Fruit fly (Drosophila melanogaster) whole organism, embryonic: ENCODE measurements around the gene unk.

ENCODE experiments used
- CG10209 ChIP-seq: fragments of 200-800 bp; sonication (Bioruptor generic); optimal IDR thresholded peaks from 3 replicates; lab custom pipeline; 2017; ENCODE audit warnings: missing biosample characterization, mild to moderate bottlenecking, missing genetic modification characterization, missing genetic modification reagents
- CG10959 ChIP-seq: fragments of 200-800 bp; sonication (Bioruptor generic); IDR thresholded peaks from 2 replicates; pipeline ENCODE4 v1.3.6; 2022; ENCODE audit warnings: missing biosample characterization, missing genetic modification characterization
- CG13424 ChIP-seq: fragments of 200-800 bp; sonication (Bioruptor generic); optimal IDR thresholded peaks from 2 replicates; lab custom pipeline; 2019; ENCODE audit warnings: missing biosample characterization, mild to moderate bottlenecking, missing genetic modification characterization, moderate library complexity
- CG14014 ChIP-seq: fragments of 200-800 bp; sonication (Bioruptor generic); IDR thresholded peaks from 2 replicates; pipeline ENCODE4 v1.3.6; 2022; ENCODE audit warnings: missing biosample characterization, missing genetic modification characterization
- CG2120 ChIP-seq: fragments of 200-800 bp; sonication (Bioruptor generic); optimal IDR thresholded peaks from 3 replicates; lab custom pipeline; 2016; ENCODE audit warnings: missing biosample characterization, missing genetic modification characterization
- CG2129 ChIP-seq: fragments of 200-800 bp; sonication (Bioruptor generic); IDR thresholded peaks from 2 replicates; pipeline ENCODE4 v1.3.6; 2022; ENCODE audit warnings: missing biosample characterization, missing genetic modification characterization; ENCODE audit not compliant: partially characterized antibody
- CG32532 ChIP-seq: fragments of 200-800 bp; sonication (Bioruptor generic); IDR thresholded peaks from 2 replicates; pipeline ENCODE4 v1.3.6; 2022; ENCODE audit warnings: missing biosample characterization, missing genetic modification characterization
- CG3407 ChIP-seq: fragments of 200-800 bp; sonication (Bioruptor generic); optimal IDR thresholded peaks from 2 replicates; lab custom pipeline; 2018; ENCODE audit warnings: missing biosample characterization, mild to moderate bottlenecking, missing genetic modification characterization
- CG34224 ChIP-seq: fragments of 200-800 bp; sonication (Bioruptor generic); IDR thresholded peaks from 3 replicates; pipeline ENCODE4 v1.3.6; 2022; ENCODE audit warnings: missing biosample characterization, missing genetic modification characterization; ENCODE audit not compliant: partially characterized antibody
- CG3838 ChIP-seq: fragments of 200-800 bp; sonication (Bioruptor generic); optimal IDR thresholded peaks from 3 replicates; lab custom pipeline; 2016; ENCODE audit warnings: missing biosample characterization, missing genetic modification characterization
- CG43689 ChIP-seq: fragments of 200-800 bp; sonication (Bioruptor generic); IDR thresholded peaks from 2 replicates; pipeline ENCODE4 v1.3.6; 2022; ENCODE audit warnings: missing biosample characterization, missing genetic modification characterization
- CG5180 ChIP-seq: fragments of 200-800 bp; sonication (Bioruptor generic); optimal IDR thresholded peaks from 3 replicates; lab custom pipeline; 2017; ENCODE audit warnings: missing biosample characterization, missing genetic modification characterization, mild to moderate bottlenecking, moderate library complexity, missing genetic modification reagents
- CG6175 ChIP-seq: fragments of 200-800 bp; sonication (Bioruptor generic); IDR thresholded peaks from 3 replicates; pipeline ENCODE4 v1.3.6; 2022; ENCODE audit warnings: missing biosample characterization, missing genetic modification characterization
- CG6683 ChIP-seq: fragments of 200-800 bp; sonication (Bioruptor generic); optimal IDR thresholded peaks from 2 replicates; lab custom pipeline; 2017; ENCODE audit warnings: missing biosample characterization, mild to moderate bottlenecking, missing genetic modification characterization, missing genetic modification reagents
- CG7745 ChIP-seq: fragments of 200-800 bp; sonication (Bioruptor generic); optimal IDR thresholded peaks from 2 replicates; lab custom pipeline; 2018; ENCODE audit warnings: missing biosample characterization, mild to moderate bottlenecking, missing genetic modification characterization, moderate library complexity
- CG7786 ChIP-seq: fragments of 200-800 bp; sonication (Bioruptor generic); optimal IDR thresholded peaks from 2 replicates; lab custom pipeline; 2016; ENCODE audit warnings: missing biosample characterization, missing genetic modification characterization
- CG7963 ChIP-seq: fragments of 200-800 bp; sonication (Bioruptor generic); IDR thresholded peaks from 3 replicates; pipeline ENCODE4 v1.3.6; 2022; ENCODE audit warnings: missing biosample characterization, missing genetic modification characterization; ENCODE audit not compliant: partially characterized antibody
- CG8388 ChIP-seq: fragments of 200-800 bp; sonication (Bioruptor generic); optimal IDR thresholded peaks from 2 replicates; lab custom pipeline; 2019; ENCODE audit warnings: missing biosample characterization, mild to moderate bottlenecking, missing genetic modification characterization, moderate library complexity
- CG9215 ChIP-seq: fragments of 200-800 bp; sonication (Bioruptor generic); IDR thresholded peaks from 2 replicates; pipeline ENCODE4 v1.3.6; 2022; ENCODE audit warnings: missing biosample characterization, missing genetic modification characterization
- Doc2 ChIP-seq: fragments of 200-800 bp; sonication (Bioruptor generic); IDR thresholded peaks from 2 replicates; pipeline ENCODE4 v1.3.6; 2022; ENCODE audit warnings: missing biosample characterization, missing genetic modification characterization
- Dp ChIP-seq: fragments of 200-800 bp; sonication (Bioruptor generic); optimal IDR thresholded peaks from 2 replicates; lab custom pipeline; 2018; ENCODE audit warnings: missing biosample characterization, mild to moderate bottlenecking, missing genetic modification characterization, moderate library complexity
- Dref ChIP-seq: fragments of 200-800 bp; sonication (Bioruptor generic); IDR thresholded peaks from 2 replicates; pipeline ENCODE4 v1.3.6; 2022; ENCODE audit warnings: missing biosample characterization, missing genetic modification characterization
- Ets65A ChIP-seq: fragments of 200-800 bp; sonication (Bioruptor generic); peaks from one replicate; lab custom pipeline; 2016; ENCODE audit warnings: missing biosample characterization, missing genetic modification characterization
- Ets97D ChIP-seq: fragments of 200-800 bp; sonication (Bioruptor generic); optimal IDR thresholded peaks from 3 replicates; lab custom pipeline; 2016; ENCODE audit warnings: missing biosample characterization, missing genetic modification characterization
- H2.0 ChIP-seq: fragments of 200-800 bp; sonication (Bioruptor generic); IDR thresholded peaks from 2 replicates; pipeline ENCODE4 v1.3.6; 2022; ENCODE audit warnings: missing biosample characterization, missing genetic modification characterization
- Hmr ChIP-seq: fragments of 200-800 bp; sonication (Bioruptor generic); optimal IDR thresholded peaks from 3 replicates; lab custom pipeline; 2017; ENCODE audit warnings: mild to moderate bottlenecking, missing biosample characterization, missing genetic modification reagents, missing genetic modification characterization
- Kr ChIP-seq: fragments of 200-800 bp; sonication (Bioruptor generic); optimal IDR thresholded peaks from 2 replicates; lab custom pipeline; 2017; ENCODE audit warnings: missing biosample characterization, mild to moderate bottlenecking, missing genetic modification characterization
- Med ChIP-seq: fragments of 200-800 bp; sonication (Bioruptor generic); peaks from one replicate; lab custom pipeline; 2016; ENCODE audit warnings: missing biosample characterization, missing genetic modification characterization, mild to moderate bottlenecking, inconsistent platforms, moderate library complexity
- Spps ChIP-seq: fragments of 200-800 bp; sonication (Bioruptor generic); optimal IDR thresholded peaks from 2 replicates; lab custom pipeline; 2018; ENCODE audit warnings: missing biosample characterization, mild to moderate bottlenecking, missing genetic modification characterization
- ab ChIP-seq: fragments of 200-800 bp; sonication (Bioruptor generic); optimal IDR thresholded peaks from 2 replicates; lab custom pipeline; 2016; ENCODE audit warnings: missing biosample characterization, missing genetic modification characterization
- amos ChIP-seq: fragments of 200-800 bp; sonication (Bioruptor generic); IDR thresholded peaks from 2 replicates; pipeline ENCODE4 v1.3.6; 2022; ENCODE audit warnings: missing biosample characterization, missing genetic modification characterization; ENCODE audit not compliant: partially characterized antibody
- eve ChIP-seq, 2 experiments: fragments of >200 bp; optimal IDR thresholded peaks; 2 replicates each; lab custom pipeline; 2017; ENCODE audit warnings: missing biosample characterization in 2 of 2, missing genetic modification characterization in 2 of 2
- fd96Cb ChIP-seq: fragments of 200-800 bp; sonication (Bioruptor generic); optimal IDR thresholded peaks from 2 replicates; lab custom pipeline; 2018; ENCODE audit warnings: missing biosample characterization, mild to moderate bottlenecking, missing genetic modification characterization, moderate library complexity
- gem ChIP-seq: fragments of 200-800 bp; sonication (Bioruptor generic); optimal IDR thresholded peaks from 2 replicates; lab custom pipeline; 2019; ENCODE audit warnings: missing biosample characterization, mild to moderate bottlenecking, missing genetic modification characterization, moderate library complexity
- grau ChIP-seq: fragments of 200-800 bp; optimal IDR thresholded peaks from 3 replicates; lab custom pipeline; 2019; ENCODE audit warnings: missing biosample characterization, mild to moderate bottlenecking, missing genetic modification characterization, moderate library complexity
- gsb-n ChIP-seq: fragments of 200-800 bp; sonication (Bioruptor generic); optimal IDR thresholded peaks from 3 replicates; lab custom pipeline; 2018; ENCODE audit warnings: missing biosample characterization, mild to moderate bottlenecking, missing genetic modification characterization
- h ChIP-seq: fragments of >200 bp; optimal IDR thresholded peaks from 2 replicates; lab custom pipeline; 2017
- jumu ChIP-seq: fragments of 200-800 bp; sonication (Bioruptor generic); optimal IDR thresholded peaks from 3 replicates; lab custom pipeline; 2016; ENCODE audit warnings: missing biosample characterization, missing genetic modification characterization
- ken ChIP-seq: fragments of 200-800 bp; sonication (Bioruptor generic); IDR thresholded peaks from 3 replicates; pipeline ENCODE4 v1.3.6; 2022; ENCODE audit warnings: missing biosample characterization, missing genetic modification characterization
- maf-S ChIP-seq: fragments of 200-800 bp; sonication (Bioruptor generic); optimal IDR thresholded peaks from 2 replicates; lab custom pipeline; 2016; ENCODE audit warnings: missing biosample characterization, missing genetic modification characterization
- nerfin-1 ChIP-seq: fragments of 200-800 bp; sonication (Bioruptor generic); optimal IDR thresholded peaks from 3 replicates; lab custom pipeline; 2019; ENCODE audit warnings: missing biosample characterization, mild to moderate bottlenecking, missing genetic modification characterization, moderate library complexity
- odd ChIP-seq: fragments of 200-800 bp; sonication (Bioruptor generic); optimal IDR thresholded peaks from 2 replicates; lab custom pipeline; 2017; ENCODE audit warnings: missing biosample characterization, mild to moderate bottlenecking, missing genetic modification characterization
- ro ChIP-seq: fragments of 200-800 bp; sonication (Bioruptor generic); IDR thresholded peaks from 2 replicates; pipeline ENCODE4 v1.3.6; 2022; ENCODE audit warnings: missing biosample characterization, missing genetic modification characterization
- sd ChIP-seq: fragments of 200-800 bp; sonication (Bioruptor generic); optimal IDR thresholded peaks from 3 replicates; lab custom pipeline; 2018; ENCODE audit warnings: missing biosample characterization, mild to moderate bottlenecking, missing genetic modification characterization, moderate library complexity
- seq ChIP-seq: fragments of 200-800 bp; sonication (Bioruptor generic); IDR thresholded peaks from 2 replicates; pipeline ENCODE4 v1.3.6; 2022; ENCODE audit warnings: missing biosample characterization, missing genetic modification characterization
- shn ChIP-seq: fragments of 200-800 bp; sonication (Bioruptor generic); optimal IDR thresholded peaks from 3 replicates; lab custom pipeline; 2016; ENCODE audit warnings: missing biosample characterization, missing genetic modification characterization
- tio ChIP-seq: fragments of 200-800 bp; sonication (Bioruptor generic); optimal IDR thresholded peaks from 2 replicates; lab custom pipeline; 2017; ENCODE audit warnings: missing biosample characterization, missing genetic modification characterization, inconsistent platforms
- toy ChIP-seq: fragments of 200-800 bp; sonication (Bioruptor generic); IDR thresholded peaks from 2 replicates; pipeline ENCODE4 v1.3.6; 2022; ENCODE audit warnings: missing biosample characterization, missing genetic modification characterization
- trh ChIP-seq: fragments of 200-800 bp; sonication (Bioruptor generic); optimal IDR thresholded peaks from 2 replicates; lab custom pipeline; 2016; ENCODE audit warnings: missing biosample characterization, missing genetic modification characterization
- vvl ChIP-seq: fragments of 200-800 bp; sonication (Bioruptor generic); IDR thresholded peaks from 2 replicates; pipeline ENCODE4 v1.3.6; 2022; ENCODE audit warnings: missing biosample characterization, missing genetic modification characterization
- wdn ChIP-seq: fragments of 200-800 bp; sonication (Bioruptor generic); IDR thresholded peaks from 2 replicates; pipeline ENCODE4 v1.3.6; 2022; ENCODE audit warnings: missing biosample characterization, missing genetic modification characterization
- zfh1 ChIP-seq: fragments of 200-800 bp; sonication (Bioruptor generic); IDR thresholded peaks from 3 replicates; pipeline ENCODE4 v1.3.6; 2022; ENCODE audit warnings: missing biosample characterization, missing genetic modification characterization

Gene unk

DNA sequence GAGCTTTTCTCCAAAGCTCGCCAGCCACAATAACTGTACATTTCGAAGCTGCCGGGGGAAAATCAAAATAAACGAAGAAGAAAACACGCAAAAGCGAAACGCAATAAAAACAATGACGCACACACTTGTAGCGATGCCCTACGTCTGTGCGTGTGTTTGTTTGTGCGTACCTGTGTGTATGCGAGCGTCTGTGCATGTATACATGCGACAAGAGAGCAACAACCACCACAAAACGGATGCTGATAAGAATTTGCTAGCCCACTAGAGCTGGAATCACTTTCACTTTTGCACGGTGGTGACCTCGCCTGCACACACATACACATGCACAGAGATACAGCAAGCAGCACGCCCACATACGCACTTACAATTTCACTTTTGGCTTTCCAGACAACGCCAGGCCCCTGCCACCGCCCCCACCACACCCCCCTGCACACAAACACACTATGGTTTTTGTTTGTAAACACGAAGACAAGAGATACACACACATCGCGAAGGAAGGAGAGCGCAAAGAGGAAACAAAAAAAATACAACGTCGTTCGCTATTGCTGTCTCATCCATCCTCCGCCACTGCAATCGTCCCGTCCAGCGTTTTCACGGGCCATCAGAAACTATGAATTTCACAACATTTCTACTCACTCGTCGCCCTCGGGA is 672 bp downstream of the unk start (continued):
- TF ChIP-seq trh (GFP tag; lab: Kevin White, UChicago) (no peak), CG14014 (peak; percentile 7; the same call in 1 of the 2 replicates), CG7963 (no peak), grau (tag; lab: Kevin White, UChicago) (no peak), wdn (GFP tag; lab: Robert Waterston, UW) (0 out of 2 replicates have a peak, but pooled peaks have one; percentile 29), CG3407 (peak; percentile 6), toy (GFP tag; lab: Robert Waterston, UW) (no peak), Doc2 (no peak), CG7786 (no peak), odd (GFP tag; lab: Kevin White, UChicago) (peak; percentile 62), CG6683 (GFP tag; lab: Kevin White, UChicago) (peak; percentile 24), CG43689 (GFP tag; lab: Robert Waterston, UW) (no peak), Ets97D (GFP tag; lab: Kevin White, UChicago) (peak; percentile 12), Kr (GFP tag; lab: Kevin White, UChicago) (no peak), Dref (GFP tag; lab: Robert Waterston, UW) (no peak), CG32532 (GFP tag; lab: Robert Waterston, UW) (no peak), nerfin-1 (tag; lab: Kevin White, UChicago) (peak; percentile 77), maf-S (GFP tag; lab: Kevin White, UChicago) (no peak), CG10209 (no peak), CG6175 (GFP tag; lab: Robert Waterston, UW) (no peak), sd (tag; lab: Kevin White, UChicago) (peak; percentile 59), CG34224 (no peak; the same call in 2 of the 3 replicates), gsb-n (tag; lab: Kevin White, UChicago) (peak; percentile 0), eve (GFP tag; optimal IDR thresholded peaks at IDR 0.05; lab: Kevin White, UChicago) (no peak), vvl (0 out of 2 replicates have a peak, but pooled peaks have one; percentile 21), CG7745 (tag; lab: Kevin White, UChicago) (no peak), h (lab: Kevin White, UChicago) (no peak), fd96Cb (tag; lab: Kevin White, UChicago) (no peak), zfh1 (GFP tag; lab: Robert Waterston, UW) (no peak), ro (GFP tag; lab: Robert Waterston, UW) (no peak), CG13424 (tag; lab: Kevin White, UChicago) (no peak), CG5180 (peak; percentile 42), Dp (GFP tag; lab: Kevin White, UChicago) (no peak), CG9215 (no peak), ken (GFP tag; lab: Robert Waterston, UW) (no peak), CG2120 (GFP tag; lab: Kevin White, UChicago) (no peak), CG3838 (GFP tag; lab: Kevin White, UChicago) (no peak)

- TF ChIP-seq Spps (tag; lab: Kevin White, UChicago) (no peak), Ets65A (GFP tag; lab: Kevin White, UChicago) (peak; percentile 48), Med (GFP tag; lab: Kevin White, UChicago) (peak; percentile 58), CG5180 (no peak), CG2129 (no peak), Hmr (GFP tag; lab: Kevin White, UChicago) (no peak), CG2120 (GFP tag; lab: Kevin White, UChicago) (peak; percentile 50), H2.0 (no peak), CG10959 (GFP tag; lab: Robert Waterston, UW) (no peak), tio (no peak), ab (GFP tag; lab: Kevin White, UChicago) (no peak), jumu (GFP tag; lab: Kevin White, UChicago) (no peak), seq (GFP tag; lab: Robert Waterston, UW) (no peak), amos (no peak), shn (GFP tag; lab: Kevin White, UChicago) (no peak), CG8388 (GFP tag; lab: Kevin White, UChicago) (no peak), gem (tag; lab: Kevin White, UChicago) (peak; percentile 3)
Observed at dm6 chr3R:23156347-23156864, 1.3 kb downstream of the unk start.
